Worm (Caenorhabditis elegans) whole organism, young adult: ENCODE data around the gene T06E8.2.
A peak's percentile ranks its signal among the peaks of the same experiment; 100 is the strongest.

ENCODE experiments used
- B0019.2 ChIP-seq: fragments of 200-800 bp; sonication (Bioruptor generic); conservative IDR thresholded peaks from 2 replicates; pipeline ENCODE4 v1.3.6; 2022; ENCODE audit warnings: missing genetic modification reagents, missing genetic modification characterization, missing compliant biosample characterization
- C17E4.6 ChIP-seq: fragments of 200-800 bp; sonication (Bioruptor generic); IDR thresholded peaks from 2 replicates; pipeline ENCODE4 v1.3.6; 2022; ENCODE audit warnings: missing genetic modification reagents, missing genetic modification characterization, missing compliant biosample characterization
- D2030.7 ChIP-seq: fragments of 200-800 bp; sonication (Bioruptor generic); IDR thresholded peaks from 2 replicates; pipeline ENCODE4 v1.3.6; 2022; ENCODE audit warnings: missing genetic modification reagents, missing genetic modification characterization, missing compliant biosample characterization
- F22D6.2 ChIP-seq: sonication (generic microtip); optimal IDR thresholded peaks from 2 replicates; lab custom pipeline; 2016; ENCODE audit warnings: mild to moderate bottlenecking, missing genetic modification characterization, missing compliant biosample characterization
- F55B11.4 ChIP-seq: sonication (generic microtip); optimal IDR thresholded peaks from 2 replicates; lab custom pipeline; 2016; ENCODE audit warnings: missing compliant biosample characterization, missing genetic modification characterization, borderline replicate concordance; ENCODE audit not compliant: insufficient read depth
- F57C9.4 ChIP-seq: sonication (generic microtip); optimal IDR thresholded peaks from 2 replicates; lab custom pipeline; 2017; ENCODE audit warnings: mild to moderate bottlenecking, missing genetic modification characterization, missing compliant biosample characterization
- T07F8.4 ChIP-seq: sonication (generic microtip); optimal IDR thresholded peaks from 2 replicates; lab custom pipeline; 2016; ENCODE audit warnings: mild to moderate bottlenecking, missing genetic modification characterization, moderate library complexity, missing compliant biosample characterization
- Y67H2A.10 ChIP-seq: fragments of 200-800 bp; sonication (Bioruptor generic); conservative IDR thresholded peaks from 2 replicates; pipeline ENCODE4 v1.3.6; 2022; ENCODE audit warnings: missing genetic modification reagents, missing genetic modification characterization, missing compliant biosample characterization
- atf-7 ChIP-seq: sonication (generic microtip); optimal IDR thresholded peaks from 2 replicates; lab custom pipeline; 2017; ENCODE audit warnings: mild to moderate bottlenecking, missing genetic modification characterization, missing compliant biosample characterization
- ccch-3 ChIP-seq: fragments of 200-800 bp; sonication (Bioruptor generic); optimal IDR thresholded peaks from 2 replicates; lab custom pipeline; 2018; ENCODE audit warnings: mild to moderate bottlenecking, missing genetic modification characterization, missing compliant biosample characterization
- ceh-100 ChIP-seq: fragments of 200-800 bp; sonication (Bioruptor generic); IDR thresholded peaks from 2 replicates; pipeline ENCODE4 v1.3.6; 2022; ENCODE audit warnings: missing genetic modification reagents, missing genetic modification characterization, missing compliant biosample characterization
- ceh-27 ChIP-seq: fragments of 200-800 bp; sonication (Bioruptor generic); optimal IDR thresholded peaks from 2 replicates; lab custom pipeline; 2018; ENCODE audit warnings: mild to moderate bottlenecking, missing genetic modification characterization, moderate library complexity, missing compliant biosample characterization
- ceh-91 ChIP-seq: fragments of 200-800 bp; sonication (Bioruptor generic); IDR thresholded peaks from 2 replicates; pipeline ENCODE4 v1.3.6; 2022; ENCODE audit warnings: missing genetic modification reagents, missing genetic modification characterization, missing compliant biosample characterization
- chd-7 ChIP-seq: sonication (generic microtip); optimal IDR thresholded peaks from 2 replicates; lab custom pipeline; 2016; ENCODE audit warnings: mild to moderate bottlenecking, missing genetic modification characterization, moderate library complexity, missing compliant biosample characterization
- egl-18 ChIP-seq: fragments of 200-800 bp; sonication (Bioruptor generic); IDR thresholded peaks from 2 replicates; pipeline ENCODE4 v1.3.6; 2022; ENCODE audit warnings: missing genetic modification reagents, missing genetic modification characterization, missing compliant biosample characterization
- gei-17 ChIP-seq: fragments of 200-800 bp; sonication (Bioruptor generic); optimal IDR thresholded peaks from 2 replicates; lab custom pipeline; 2018; ENCODE audit warnings: mild to moderate bottlenecking, missing genetic modification characterization, missing compliant biosample characterization
- hlh-12 ChIP-seq: sonication (generic microtip); optimal IDR thresholded peaks from 2 replicates; lab custom pipeline; 2016; ENCODE audit warnings: missing genetic modification characterization, missing compliant biosample characterization
- hmg-1.2 ChIP-seq: fragments of 200-800 bp; sonication (Bioruptor generic); IDR thresholded peaks from 2 replicates; pipeline ENCODE4 v1.3.6; 2022; ENCODE audit warnings: missing genetic modification reagents, missing genetic modification characterization, missing compliant biosample characterization
- lag-1 ChIP-seq: fragments of 200-800 bp; sonication (Bioruptor generic); IDR thresholded peaks from 2 replicates; pipeline ENCODE4 v1.3.6; 2022; ENCODE audit warnings: missing genetic modification reagents, missing genetic modification characterization, missing compliant biosample characterization
- lin-35 ChIP-seq, 3 experiments: fragments of 150-350 bp in 2 of 3; sonication (generic microtip) in 1 of 3; optimal IDR thresholded peaks; 2 replicates each; lab custom pipeline; 2014 to 2018; ENCODE audit warnings: missing biosample characterization in 3 of 3, missing genetic modification characterization in 3 of 3, missing genetic modification reagents in 3 of 3
- lir-1 ChIP-seq: fragments of 200-800 bp; sonication (Bioruptor generic); conservative IDR thresholded peaks from 2 replicates; pipeline ENCODE4 v1.3.6; 2022; ENCODE audit warnings: missing genetic modification reagents, missing genetic modification characterization, missing compliant biosample characterization
- madf-3 ChIP-seq: fragments of 200-800 bp; sonication (Bioruptor generic); IDR thresholded peaks from 2 replicates; pipeline ENCODE4 v1.3.6; 2022; ENCODE audit warnings: missing genetic modification reagents, missing genetic modification characterization, missing compliant biosample characterization
- mcd-1 ChIP-seq: fragments of 200-800 bp; sonication (Bioruptor generic); IDR thresholded peaks from 2 replicates; pipeline ENCODE4 v1.3.6; 2022; ENCODE audit warnings: missing genetic modification reagents, missing genetic modification characterization, missing compliant biosample characterization
- nfya-1 ChIP-seq: sonication (generic microtip); optimal IDR thresholded peaks from 2 replicates; lab custom pipeline; 2017; ENCODE audit warnings: antibody characterized with exemption, missing compliant biosample characterization, missing genetic modification characterization, borderline replicate concordance; ENCODE audit not compliant: insufficient read depth
- nfya-2 ChIP-seq: fragments of 200-800 bp; sonication (Bioruptor generic); IDR thresholded peaks from 2 replicates; pipeline ENCODE4 v1.3.6; 2022; ENCODE audit warnings: missing genetic modification reagents, missing genetic modification characterization, missing compliant biosample characterization
- nhr-80 ChIP-seq: sonication (generic microtip); optimal IDR thresholded peaks from 2 replicates; lab custom pipeline; 2016; ENCODE audit warnings: missing genetic modification characterization, missing compliant biosample characterization
- rpc-1 ChIP-seq, 2 experiments: fragments of 150-350 bp in 1 of 2; sonication (generic microtip) in 1 of 2; optimal IDR thresholded peaks; 2 replicates each; lab custom pipeline; 2014 to 2018; ENCODE audit warnings: missing biosample characterization in 1 of 2, missing genetic modification characterization in 1 of 2, missing genetic modification reagents in 1 of 2, missing genotype in 1 of 2
- somi-1 ChIP-seq: fragments of 200-800 bp; sonication (Bioruptor generic); optimal IDR thresholded peaks from 2 replicates; lab custom pipeline; 2018; ENCODE audit warnings: mild to moderate bottlenecking, missing genetic modification characterization, missing compliant biosample characterization
- unc-62 ChIP-seq: fragments of 150-350 bp; optimal IDR thresholded peaks from 2 replicates; lab custom pipeline; 2014; ENCODE audit warnings: missing biosample characterization, missing genetic modification reagents, missing genetic modification characterization
- ztf-22 ChIP-seq: fragments of 200-800 bp; sonication (Bioruptor generic); optimal IDR thresholded peaks from 2 replicates; lab custom pipeline; 2018; ENCODE audit warnings: mild to moderate bottlenecking, missing genetic modification characterization, moderate library complexity, missing compliant biosample characterization
- ztf-26 ChIP-seq: sonication (generic microtip); optimal IDR thresholded peaks from 2 replicates; lab custom pipeline; 2017; ENCODE audit warnings: missing genetic modification characterization, missing compliant biosample characterization
- ztf-28 ChIP-seq: fragments of 200-800 bp; sonication (Bioruptor generic); IDR thresholded peaks from 2 replicates; pipeline ENCODE4 v1.3.6; 2022; ENCODE audit warnings: missing genetic modification reagents, missing genetic modification characterization, missing compliant biosample characterization
- ztf-6 ChIP-seq: fragments of 200-800 bp; sonication (Bioruptor generic); IDR thresholded peaks from 2 replicates; pipeline ENCODE4 v1.3.6; 2022; ENCODE audit warnings: missing genetic modification reagents, missing genetic modification characterization, missing compliant biosample characterization

The T06E8.2 gene

ce11 chrV:10003315-10003969 lies 32.8 kb downstream of the T06E8.2 start (continued):
- TF ChIP-seq mcd-1 (GFP tag; lab: Robert Waterston, UW): peak; percentile 83
- TF ChIP-seq hmg-1.2 (GFP tag; lab: Robert Waterston, UW): peak; percentile 72
- TF ChIP-seq unc-62: peak; percentile 63
- no peak for TF ChIP-seq rpc-1 (optimal IDR thresholded peaks at IDR 0.05; lab: Kevin White, UChicago)
- no peak for TF ChIP-seq rpc-1 (tag; optimal IDR thresholded peaks at IDR 0.05; lab: Kevin White, UChicago)
- TF ChIP-seq egl-18 (GFP tag; lab: Robert Waterston, UW): no peak
- TF ChIP-seq, all 124 proteins: peak for 18

ce11 chrV:10002720-10003119 lies 33.5 kb downstream of the T06E8.2 start:
- TF ChIP-seq ztf-22: no peak
- peak; percentile 13 for TF ChIP-seq ceh-27 (GFP tag; lab: Kevin White, UChicago)
- TF ChIP-seq, all 124 proteins: peak for 1

ce11 chrV:10000760-10001159 lies 35.5 kb downstream of the T06E8.2 start, which contains the start of gene K08H10.10:
Gene K08H10.10, plus strand, starts transcription at chrV:10001060.
- TF ChIP-seq madf-3 (GFP tag; lab: Robert Waterston, UW) (no peak), F22D6.2 (tag; lab: Kevin White, UChicago) (no peak), ztf-28 (GFP tag; lab: Robert Waterston, UW) (no peak), ztf-6 (no peak), hlh-12 (tag; lab: Kevin White, UChicago) (no peak), atf-7 (tag; lab: Kevin White, UChicago) (no peak), ceh-100 (GFP tag; lab: Robert Waterston, UW) (no peak), ccch-3 (GFP tag; lab: Kevin White, UChicago) (no peak), nfya-2 (no peak), ceh-91 (no peak), lir-1 (no peak), C17E4.6 (no peak), unc-62 (no peak), F55B11.4 (tag; lab: Kevin White, UChicago) (no peak), lag-1 (GFP tag; lab: Robert Waterston, UW) (no peak), T07F8.4 (tag; lab: Kevin White, UChicago) (no peak), nhr-80 (tag; lab: Kevin White, UChicago) (no peak), chd-7 (no peak), nfya-1 (tag; lab: Kevin White, UChicago) (no peak)

- no peak for TF ChIP-seq ztf-26 (tag; lab: Kevin White, UChicago)
- TF ChIP-seq B0019.2 (GFP tag; lab: Robert Waterston, UW): no peak
- TF ChIP-seq, all 124 proteins: peak for 0
Measured at ce11 chrV:9995791-9996190, 40.4 kb downstream of the T06E8.2 start, which contains the start of gene K08H10.6. Gene K08H10.6, minus strand, starts transcription at chrV:9995891.

ce11 chrV:9991610-9992009 lies 44.6 kb downstream of the T06E8.2 start, which contains the start of the genes rde-1 and trpp-6:
Gene rde-1, minus strand, starts transcription at chrV:9991642.
Gene trpp-6, plus strand, starts transcription at chrV:9991895.
- TF ChIP-seq ztf-28 (GFP tag; lab: Robert Waterston, UW) (no peak), Y67H2A.10 (GFP tag; lab: Robert Waterston, UW) (no peak), gei-17 (GFP tag; lab: Kevin White, UChicago) (no peak)

- TF ChIP-seq ccch-3 (GFP tag; lab: Kevin White, UChicago) (no peak), F57C9.4 (tag; lab: Kevin White, UChicago) (no peak), D2030.7 (GFP tag; lab: Robert Waterston, UW) (no peak), somi-1 (no peak), lin-35 (GFP tag; optimal IDR thresholded peaks at IDR 0.05; lab: Kevin White, UChicago) (no peak), madf-3 (GFP tag; lab: Robert Waterston, UW) (no peak)
Measured at ce11 chrV:9987688-9988087, 48.5 kb downstream of the T06E8.2 start, which contains the start of gene C27H6.8. Gene C27H6.8, minus strand, starts transcription at chrV:9987788.
